Fruit fly (Drosophila melanogaster): ENCODE data around the gene Ubqn.

Gene Ubqn

dm6 chrX:19694792-19695558, 11.4 kb downstream of the Ubqn start, which contains the start of gene CG14229:
TSS of gene CG14229 (minus strand) at chrX:19695250.
- TF ChIP-seq CG34367 (tag; optimal IDR thresholded peaks at IDR 0.05) (no peak), CG8159 (tag; optimal IDR thresholded peaks at IDR 0.05) (no peak), CG9948 (tag; optimal IDR thresholded peaks at IDR 0.05) (no peak), Snoo (tag; optimal IDR thresholded peaks at IDR 0.05) (peak; percentile 15), Pif1A (GFP tag; optimal IDR thresholded peaks at IDR 0.05) (peak; percentile 3), CG17806 (tag; optimal IDR thresholded peaks at IDR 0.05) (peak; percentile 12), fd96Ca (GFP tag; IDR thresholded peaks at IDR 0.05) (no peak), CG8301 (tag; optimal IDR thresholded peaks at IDR 0.05) (peak; percentile 18), Pif1B (GFP tag; optimal IDR thresholded peaks at IDR 0.05) (peak; percentile 22), gl (tag; optimal IDR thresholded peaks at IDR 0.05) (no peak), CG13204 (GFP tag; optimal IDR thresholded peaks at IDR 0.05) (no peak), CG4496 (GFP tag; IDR thresholded peaks at IDR 0.05) (peak; percentile 79), CG14655 (GFP tag; optimal IDR thresholded peaks at IDR 0.05) (no peak), Ets98B (GFP tag; IDR thresholded peaks at IDR 0.05) (0 out of 2 replicates have a peak, but pooled peaks have one; percentile 45), CG32121 (GFP tag; IDR thresholded peaks at IDR 0.05) (no peak), rn (GFP tag; IDR thresholded peaks at IDR 0.05) (no peak), CG10348 (GFP tag; IDR thresholded peaks at IDR 0.05) (no peak), CG15710 (tag; optimal IDR thresholded peaks at IDR 0.05) (peak; percentile 7), EcR (GFP tag; optimal IDR thresholded peaks at IDR 0.05) (no peak), CG12605 (GFP tag; IDR thresholded peaks at IDR 0.05) (peak; percentile 18; the same call in 1 of the 2 replicates), D1 (tag; optimal IDR thresholded peaks at IDR 0.05) (no peak)

dm6 chrX:19696845-19697244, 13.2 kb downstream of the Ubqn start, which contains the start of gene Cdc42:
TSS of gene Cdc42 (plus strand) at chrX:19697091.
- TF ChIP-seq Pif1B (GFP tag; optimal IDR thresholded peaks at IDR 0.05) (no peak), CG17806 (tag; optimal IDR thresholded peaks at IDR 0.05) (no peak), CG4496 (GFP tag; IDR thresholded peaks at IDR 0.05) (peak; percentile 42; the same call in 1 of the 3 replicates)

- TF ChIP-seq fd96Ca (GFP tag; IDR thresholded peaks at IDR 0.05) (0 out of 3 replicates have a peak, but pooled peaks have one; percentile 23), rn (GFP tag; IDR thresholded peaks at IDR 0.05) (no peak), D1 (tag; optimal IDR thresholded peaks at IDR 0.05) (no peak), CG34367 (tag; optimal IDR thresholded peaks at IDR 0.05) (no peak), CG8301 (tag; optimal IDR thresholded peaks at IDR 0.05) (no peak), EcR (GFP tag; optimal IDR thresholded peaks at IDR 0.05) (no peak), Ets98B (GFP tag; IDR thresholded peaks at IDR 0.05) (no peak), CG4496 (GFP tag; IDR thresholded peaks at IDR 0.05) (0 out of 3 replicates have a peak, but pooled peaks have one; percentile 17), CG32121 (GFP tag; IDR thresholded peaks at IDR 0.05) (no peak), CG10348 (GFP tag; IDR thresholded peaks at IDR 0.05) (no peak), CG15710 (tag; optimal IDR thresholded peaks at IDR 0.05) (no peak), CG17806 (tag; optimal IDR thresholded peaks at IDR 0.05) (no peak), CG8159 (tag; optimal IDR thresholded peaks at IDR 0.05) (no peak), CG14655 (GFP tag; optimal IDR thresholded peaks at IDR 0.05) (no peak), gl (tag; optimal IDR thresholded peaks at IDR 0.05) (no peak), CG12605 (GFP tag; IDR thresholded peaks at IDR 0.05) (no peak)
Measured at dm6 chrX:19697255-19697877, 13.8 kb downstream of the Ubqn start.

- peak; percentile 34; the same call in 1 of the 2 replicates for TF ChIP-seq Ets98B (GFP tag; IDR thresholded peaks at IDR 0.05)
- no peak for TF ChIP-seq Pif1A (GFP tag; optimal IDR thresholded peaks at IDR 0.05)
- TF ChIP-seq CG10348 (GFP tag; IDR thresholded peaks at IDR 0.05): no peak
- TF ChIP-seq fd96Ca (GFP tag; IDR thresholded peaks at IDR 0.05): no peak
- no peak for TF ChIP-seq CG9948 (tag; optimal IDR thresholded peaks at IDR 0.05)
- no peak for TF ChIP-seq CG4496 (GFP tag; IDR thresholded peaks at IDR 0.05)
- TF ChIP-seq Pif1B (GFP tag; optimal IDR thresholded peaks at IDR 0.05): no peak
- TF ChIP-seq CG17806 (tag; optimal IDR thresholded peaks at IDR 0.05): no peak
Measured at dm6 chrX:19701611-19702010, 18.0 kb downstream of the Ubqn start, which contains the start of gene Tcs4. TSS of gene Tcs4 (minus strand) at chrX:19701755.

dm6 chrX:19704083-19704482, 20.5 kb downstream of the Ubqn start, which contains the start of the genes CG14230 and CG14232:
TSS of gene CG14230 (plus strand) at chrX:19704176.
TSS of gene CG14232 (minus strand) at chrX:19704259.
- no peak for TF ChIP-seq CG34367 (tag; optimal IDR thresholded peaks at IDR 0.05)
- TF ChIP-seq CG13204 (GFP tag; optimal IDR thresholded peaks at IDR 0.05): no peak
- no peak for TF ChIP-seq CG32121 (GFP tag; IDR thresholded peaks at IDR 0.05)
- TF ChIP-seq gl (tag; optimal IDR thresholded peaks at IDR 0.05): no peak
- no peak for TF ChIP-seq CG17806 (tag; optimal IDR thresholded peaks at IDR 0.05)
- peak; percentile 5 for TF ChIP-seq CG15710 (tag; optimal IDR thresholded peaks at IDR 0.05)

dm6 chrX:19711936-19712335, 28.3 kb downstream of the Ubqn start:
- no peak for TF ChIP-seq Pif1B (GFP tag; optimal IDR thresholded peaks at IDR 0.05)
- TF ChIP-seq CG8301 (tag; optimal IDR thresholded peaks at IDR 0.05): no peak
- TF ChIP-seq CG32121 (GFP tag; IDR thresholded peaks at IDR 0.05): no peak
- no peak for TF ChIP-seq Snoo (tag; optimal IDR thresholded peaks at IDR 0.05)
- TF ChIP-seq rn (GFP tag; IDR thresholded peaks at IDR 0.05): no peak
